Worm (Caenorhabditis elegans) whole organism, L4 larva: ENCODE results near the gene dpy-17.

Experiments used
- F10B5.3 ChIP-seq: sonication (generic microtip); optimal IDR thresholded peaks from 2 replicates; lab custom pipeline; 2016; ENCODE audit warnings: mild to moderate bottlenecking, missing genetic modification characterization, missing compliant biosample characterization
- T26A8.4 ChIP-seq: fragments of 200-800 bp; sonication (Bioruptor generic); IDR thresholded peaks from 2 replicates; pipeline ENCODE4 v1.3.6; 2022; ENCODE audit warnings: missing genetic modification characterization, missing compliant biosample characterization
- ama-1 ChIP-seq: fragments of 150-350 bp; optimal IDR thresholded peaks from 2 replicates; lab custom pipeline; 2014; ENCODE audit warnings: inconsistent platforms, mixed read lengths
- ceh-32 ChIP-seq: sonication (generic microtip); optimal IDR thresholded peaks from 2 replicates; lab custom pipeline; 2016; ENCODE audit warnings: mild to moderate bottlenecking, missing genetic modification characterization, missing compliant biosample characterization; ENCODE audit not compliant: poor library complexity
- ceh-82 ChIP-seq: sonication (generic microtip); optimal IDR thresholded peaks from 2 replicates; lab custom pipeline; 2017; ENCODE audit warnings: missing biosample characterization, missing genetic modification characterization
- daf-12 ChIP-seq: fragments of 150-350 bp; optimal IDR thresholded peaks from 2 replicates; lab custom pipeline; 2014; ENCODE audit warnings: missing biosample characterization, missing genetic modification reagents, missing genetic modification characterization
- egl-27 ChIP-seq: sonication (generic microtip); optimal IDR thresholded peaks from 3 replicates; lab custom pipeline; 2017; ENCODE audit warnings: missing biosample characterization, missing genetic modification reagents, missing genetic modification characterization
- jun-1 ChIP-seq: fragments of 150-350 bp; optimal IDR thresholded peaks from 2 replicates; lab custom pipeline; 2014; ENCODE audit warnings: missing biosample characterization, missing genetic modification reagents, missing genetic modification characterization
- lin-13 ChIP-seq: fragments of 150-350 bp; optimal IDR thresholded peaks from 2 replicates; lab custom pipeline; 2014; ENCODE audit warnings: missing biosample characterization, missing genetic modification reagents, missing genetic modification characterization
- nhr-11 ChIP-seq: fragments of 150-350 bp; optimal IDR thresholded peaks from 2 replicates; lab custom pipeline; 2014; ENCODE audit warnings: missing biosample characterization, missing genetic modification characterization
- nhr-237 ChIP-seq: sonication (generic microtip); optimal IDR thresholded peaks from 2 replicates; lab custom pipeline; 2017; ENCODE audit warnings: missing biosample characterization, missing genetic modification characterization
- zag-1 ChIP-seq: fragments of 150-350 bp; optimal IDR thresholded peaks from 2 replicates; lab custom pipeline; 2014; ENCODE audit warnings: missing biosample characterization, missing genetic modification characterization
- zip-11 ChIP-seq: fragments of 200-800 bp; sonication (Bioruptor generic); IDR thresholded peaks from 2 replicates; pipeline ENCODE4 v1.3.6; 2022; ENCODE audit warnings: missing genetic modification characterization, missing compliant biosample characterization
- ztf-11 ChIP-seq: fragments of 150-350 bp; optimal IDR thresholded peaks from 2 replicates; lab custom pipeline; 2014; ENCODE audit warnings: missing biosample characterization, missing genetic modification characterization

- TF ChIP-seq zip-11 (GFP tag; lab: Robert Waterston, UW) (0 out of 2 replicates have a peak, but pooled peaks have one; percentile 28), nhr-237 (tag; lab: Kevin White, UChicago) (no peak), daf-12 (tag; lab: Kevin White, UChicago) (no peak), ceh-32 (tag; lab: Kevin White, UChicago) (peak; percentile 60), jun-1 (tag; lab: Kevin White, UChicago) (peak; percentile 38), nhr-11 (tag; lab: Kevin White, UChicago) (no peak), ama-1 (lab: Kevin White, UChicago) (peak; percentile 41), egl-27 (tag; lab: Kevin White, UChicago) (no peak), F10B5.3 (tag; lab: Kevin White, UChicago) (peak; percentile 83), ceh-82 (tag; lab: Kevin White, UChicago) (no peak), lin-13 (GFP tag; lab: Kevin White, UChicago) (peak; percentile 60), zag-1 (tag; lab: Kevin White, UChicago) (no peak), T26A8.4 (GFP tag; lab: Robert Waterston, UW) (peak; percentile 95), ztf-11 (tag; lab: Kevin White, UChicago) (no peak)
These were observed 26.2 kb upstream of the dpy-17 start for ce11 chrIII:5080700-5081572.
